Worm (Caenorhabditis elegans): ENCODE results near the gene erfa-1.
A peak's percentile ranks its signal among the peaks of the same experiment; 100 is the strongest.

The erfa-1 gene

DNA sequence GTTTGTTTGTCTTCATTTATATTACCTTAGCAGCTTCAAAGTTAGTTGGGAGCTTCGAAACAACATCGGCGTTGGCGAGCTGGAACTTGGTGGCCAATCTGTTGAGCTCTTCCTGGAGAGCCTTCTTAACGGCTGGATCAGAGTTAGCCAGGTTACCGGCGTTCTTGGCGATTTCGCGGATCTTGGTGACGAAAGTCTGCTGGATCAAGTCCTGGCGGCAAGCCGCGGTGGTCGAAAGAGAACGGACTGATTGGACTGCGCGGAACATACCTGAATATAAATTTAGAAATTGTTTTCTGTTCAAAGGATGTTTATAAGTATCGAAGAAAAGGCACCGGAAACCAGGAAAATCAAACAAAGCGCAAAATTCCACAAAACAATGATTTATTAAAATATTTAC lies 7.1 kb upstream of the erfa-1 start, which contains the start of gene atp-4:
TSS of gene atp-4 (minus strand) at position 270 of the 400 bp plus-strand sequence.
- TF ChIP-seq pes-1 (GFP tag; IDR thresholded peaks at IDR 0.05) (no peak), hnd-1 (tag; optimal IDR thresholded peaks at IDR 0.05) (no peak), ceh-13 (GFP tag; optimal IDR thresholded peaks at IDR 0.05) (no peak), flt-1 (GFP tag; IDR thresholded peaks at IDR 0.05) (no peak), ama-1 (optimal IDR thresholded peaks at IDR 0.05) (no peak), aly-1 (tag; optimal IDR thresholded peaks at IDR 0.05) (no peak), tra-4 (tag; optimal IDR thresholded peaks at IDR 0.05) (no peak), tbx-11 (GFP tag; IDR thresholded peaks at IDR 0.05) (no peak), F13C5.2 (tag; optimal IDR thresholded peaks at IDR 0.05) (no peak)

DNA sequence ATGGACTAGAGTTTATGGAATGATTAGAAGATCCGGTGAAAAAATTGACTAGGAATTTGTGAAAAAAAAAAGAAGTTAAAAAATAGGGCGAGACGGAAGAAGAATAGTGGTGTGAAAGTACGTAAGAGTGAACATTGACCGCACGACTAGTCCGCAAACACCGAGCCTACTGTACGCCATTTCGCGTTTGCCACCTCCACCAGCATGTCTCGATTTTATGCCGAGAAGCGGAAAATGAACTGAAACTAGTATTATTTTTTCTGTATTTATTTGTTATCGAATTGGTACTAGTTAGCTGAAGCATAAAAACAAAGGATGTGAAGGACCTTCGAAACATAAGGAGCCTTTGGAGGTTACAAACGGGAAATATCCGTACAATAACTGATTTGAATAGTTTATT lies 6.5 kb upstream of the erfa-1 start:
- TF ChIP-seq F13C5.2 (tag; optimal IDR thresholded peaks at IDR 0.05) (peak; percentile 10), ets-7 (tag; optimal IDR thresholded peaks at IDR 0.05) (no peak)

DNA sequence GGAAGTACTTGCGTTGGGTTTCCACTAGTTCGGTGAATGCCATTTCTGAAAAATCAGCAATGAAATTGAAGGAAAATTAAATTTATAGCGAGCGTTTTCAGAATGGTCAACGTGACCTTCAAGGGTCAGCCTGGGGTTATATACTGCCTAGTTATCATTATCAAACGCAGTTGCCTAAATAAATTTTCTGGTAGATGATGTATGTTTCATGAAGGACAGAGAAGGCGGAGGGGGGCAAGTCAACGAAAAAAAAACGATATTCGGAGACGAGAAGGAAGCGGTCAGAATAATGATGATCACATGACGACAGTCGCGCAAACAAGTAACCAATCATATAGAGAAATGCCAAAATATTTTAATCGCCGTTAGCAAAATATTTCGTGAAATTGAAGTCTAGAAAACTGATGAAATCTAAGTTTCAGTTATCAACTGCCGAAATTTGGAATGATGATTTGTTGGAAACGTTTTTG lies 4.0 kb upstream of the erfa-1 start, which contains the start of gene alh-4:
TSS of gene alh-4 (minus strand) at position 51 of the 470 bp plus-strand sequence.
- TF ChIP-seq tbx-37 (GFP tag; conservative IDR thresholded peaks at IDR 0.05) (no peak), B0310.2 (tag; optimal IDR thresholded peaks at IDR 0.05) (no peak), pes-1 (GFP tag; IDR thresholded peaks at IDR 0.05) (no peak), aly-1 (tag; optimal IDR thresholded peaks at IDR 0.05) (no peak), ceh-36 (tag; optimal IDR thresholded peaks at IDR 0.05) (no peak), sea-1 (GFP tag; conservative IDR thresholded peaks at IDR 0.05) (no peak), hmg-4 (GFP tag; optimal IDR thresholded peaks at IDR 0.05) (no peak), ets-7 (tag; optimal IDR thresholded peaks at IDR 0.05) (no peak), scrt-1 (GFP tag; IDR thresholded peaks at IDR 0.05) (no peak), flt-1 (GFP tag; IDR thresholded peaks at IDR 0.05) (no peak), hnd-1 (tag; optimal IDR thresholded peaks at IDR 0.05) (no peak), F13C5.2 (tag; optimal IDR thresholded peaks at IDR 0.05) (no peak), tbx-11 (GFP tag; IDR thresholded peaks at IDR 0.05) (no peak), hmbx-1 (tag; optimal IDR thresholded peaks at IDR 0.05) (no peak)

DNA sequence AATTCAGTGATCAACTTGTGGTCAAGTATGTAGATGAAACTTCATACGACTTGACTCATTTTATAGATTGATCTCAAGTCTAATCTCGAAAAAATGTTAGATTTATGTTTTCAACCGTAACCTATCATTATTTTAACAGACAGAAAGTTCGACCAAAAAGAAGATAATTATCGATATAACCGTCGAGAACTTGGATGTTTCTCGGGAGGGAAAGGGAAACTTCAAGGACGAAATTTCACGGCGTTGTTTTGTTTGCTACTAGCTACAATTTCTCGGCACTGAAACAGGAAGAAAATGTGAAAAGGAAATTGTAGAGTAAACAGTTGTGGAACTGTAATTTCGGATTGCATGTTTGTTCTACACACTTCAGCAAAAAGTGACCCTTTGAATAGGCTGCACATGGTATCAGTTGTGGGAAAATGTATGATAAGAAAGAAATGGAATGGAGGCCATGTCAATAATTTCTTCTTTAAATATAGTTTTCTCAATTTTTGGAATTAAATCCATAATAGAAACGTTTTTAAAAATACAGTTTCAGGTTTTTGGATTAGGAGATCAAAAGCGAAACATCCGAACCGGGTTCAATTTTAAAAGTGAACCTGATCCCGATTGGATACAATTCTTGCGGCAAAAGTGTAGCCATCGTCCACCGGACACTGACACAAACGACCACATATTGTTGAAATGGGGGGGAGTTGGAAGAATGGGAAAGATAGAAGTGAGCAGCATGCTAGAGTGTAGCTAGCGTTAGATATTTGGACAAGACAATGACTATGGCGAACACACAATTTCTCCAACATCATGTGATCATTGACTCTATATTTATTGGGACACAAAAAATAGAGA lies 3.2 kb upstream of the erfa-1 start:
- TF ChIP-seq tbx-37 (GFP tag; conservative IDR thresholded peaks at IDR 0.05), result no peak
- no peak for TF ChIP-seq B0310.2 (tag; optimal IDR thresholded peaks at IDR 0.05)
- TF ChIP-seq ceh-13 (GFP tag; optimal IDR thresholded peaks at IDR 0.05), result no peak
- no peak for TF ChIP-seq tbx-11 (GFP tag; IDR thresholded peaks at IDR 0.05)
- TF ChIP-seq ama-1 (optimal IDR thresholded peaks at IDR 0.05), result no peak
- no peak for TF ChIP-seq F13C5.2 (tag; optimal IDR thresholded peaks at IDR 0.05)
- no peak for TF ChIP-seq sea-1 (GFP tag; conservative IDR thresholded peaks at IDR 0.05)
- no peak for TF ChIP-seq ceh-36 (tag; optimal IDR thresholded peaks at IDR 0.05)
- no peak for TF ChIP-seq hmg-4 (GFP tag; optimal IDR thresholded peaks at IDR 0.05)
- no peak for TF ChIP-seq pes-1 (GFP tag; IDR thresholded peaks at IDR 0.05)
- TF ChIP-seq aly-1 (tag; optimal IDR thresholded peaks at IDR 0.05), result no peak

DNA sequence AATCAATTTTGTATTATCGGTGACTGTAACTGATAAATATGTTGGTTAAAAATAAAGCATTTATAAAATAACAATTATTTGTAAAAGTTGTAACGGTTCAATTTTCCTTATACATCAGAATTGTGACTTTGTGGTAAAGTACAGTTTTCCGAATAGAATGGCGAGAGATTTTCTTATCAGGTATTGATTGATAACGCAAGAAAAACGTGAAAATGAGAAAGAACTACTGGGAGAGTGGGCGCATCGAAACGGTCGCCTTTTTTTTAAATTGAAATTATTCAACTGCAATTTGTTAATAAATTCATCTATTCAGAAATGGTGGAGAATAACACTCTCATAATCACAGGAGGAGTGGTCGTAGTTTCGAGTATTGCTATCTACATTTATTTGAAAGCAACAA lies 2.4 kb downstream of the erfa-1 start, which contains the start of gene hpo-19:
TSS of gene hpo-19 (plus strand) at position 314 of the 400 bp plus-strand sequence.
- TF ChIP-seq ama-1 (optimal IDR thresholded peaks at IDR 0.05) (no peak), aly-1 (tag; optimal IDR thresholded peaks at IDR 0.05) (no peak), hnd-1 (tag; optimal IDR thresholded peaks at IDR 0.05) (no peak), tbx-11 (GFP tag; IDR thresholded peaks at IDR 0.05) (no peak), ceh-36 (tag; optimal IDR thresholded peaks at IDR 0.05) (no peak)

DNA sequence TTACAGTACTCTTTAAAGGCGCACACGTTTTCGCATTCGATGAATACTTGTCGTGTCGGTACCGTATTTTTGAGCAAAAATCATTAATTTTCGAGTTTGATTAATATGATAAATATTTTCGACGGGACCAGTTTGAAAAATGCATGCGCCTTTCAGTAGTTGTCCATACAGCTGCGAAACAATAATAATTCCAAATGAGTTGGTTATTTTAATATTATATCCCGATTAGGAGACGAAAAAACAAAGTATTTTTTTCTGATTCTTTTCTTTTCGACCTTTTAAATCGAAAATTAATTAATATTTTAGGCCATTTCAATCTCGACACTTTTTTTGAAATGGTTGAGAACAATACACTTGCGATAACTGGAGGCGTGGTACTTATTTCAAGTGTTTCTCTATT lies 4.7 kb downstream of the erfa-1 start, which contains the start of gene T05H4.4:
TSS of gene T05H4.4 (plus strand) at position 301 of the 400 bp plus-strand sequence.
- TF ChIP-seq tbx-37 (GFP tag; conservative IDR thresholded peaks at IDR 0.05), result no peak
- no peak for TF ChIP-seq ets-7 (tag; optimal IDR thresholded peaks at IDR 0.05)
- TF ChIP-seq ama-1 (optimal IDR thresholded peaks at IDR 0.05), result no peak
- no peak for TF ChIP-seq ceh-13 (GFP tag; optimal IDR thresholded peaks at IDR 0.05)

DNA sequence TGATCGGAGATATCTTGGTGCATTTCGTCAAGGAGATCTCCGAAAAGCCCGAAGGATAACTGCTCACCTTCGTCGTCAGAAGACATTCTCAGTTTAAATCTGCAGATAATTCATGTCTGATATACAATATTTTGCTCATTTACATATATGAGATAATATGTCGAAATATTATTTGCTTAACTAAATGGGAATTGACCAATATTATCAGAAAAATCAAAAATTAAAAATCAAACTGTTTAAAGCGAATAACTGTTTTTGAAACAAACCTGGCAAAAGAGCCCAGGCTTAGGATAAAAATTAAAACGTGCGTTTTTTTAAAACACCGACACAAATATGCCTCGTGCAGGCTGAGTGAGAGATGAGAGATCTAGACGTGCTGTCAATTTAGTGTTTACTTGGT lies 7.7 kb downstream of the erfa-1 start, which contains the start of gene T05H4.15:
TSS of gene T05H4.15 (minus strand) at position 101 of the 400 bp plus-strand sequence.
- TF ChIP-seq sea-1 (GFP tag; conservative IDR thresholded peaks at IDR 0.05) (no peak), scrt-1 (GFP tag; IDR thresholded peaks at IDR 0.05) (no peak), tbx-37 (GFP tag; conservative IDR thresholded peaks at IDR 0.05) (no peak), tra-4 (tag; optimal IDR thresholded peaks at IDR 0.05) (no peak), ets-7 (tag; optimal IDR thresholded peaks at IDR 0.05) (no peak), tbx-11 (GFP tag; IDR thresholded peaks at IDR 0.05) (no peak), aly-1 (tag; optimal IDR thresholded peaks at IDR 0.05) (no peak), pes-1 (GFP tag; IDR thresholded peaks at IDR 0.05) (no peak), B0310.2 (tag; optimal IDR thresholded peaks at IDR 0.05) (no peak), hmg-4 (GFP tag; optimal IDR thresholded peaks at IDR 0.05) (no peak), F13C5.2 (tag; optimal IDR thresholded peaks at IDR 0.05) (no peak)

DNA sequence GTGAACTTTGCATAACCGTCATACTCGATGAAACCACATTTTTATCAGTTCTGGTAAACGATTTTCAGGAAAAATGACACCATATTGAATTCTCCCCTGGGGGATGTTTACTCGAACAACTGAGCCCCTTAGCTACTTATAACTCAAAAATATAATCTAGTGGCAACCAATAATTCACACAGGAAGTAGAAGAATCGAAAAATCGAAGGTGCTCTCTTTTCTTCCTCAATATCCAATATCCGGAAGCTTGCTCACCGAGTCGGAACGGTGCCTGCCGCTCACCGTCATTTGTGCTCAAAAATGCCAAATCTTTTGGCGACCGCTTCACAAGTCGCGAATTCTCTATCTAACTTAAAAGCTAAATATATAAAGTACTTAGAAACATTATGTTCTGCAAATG lies 8.1 kb downstream of the erfa-1 start, which contains the start of gene T05H4.3:
TSS of gene T05H4.3 (plus strand) at position 301 of the 400 bp plus-strand sequence.
- TF ChIP-seq ceh-13 (GFP tag; optimal IDR thresholded peaks at IDR 0.05), result no peak
- no peak for TF ChIP-seq aly-1 (tag; optimal IDR thresholded peaks at IDR 0.05)
